Worm (Caenorhabditis elegans): ENCODE results near the gene C46A5.4.

ce11 chrIV:7754114-7754513 lies 3.0 kb downstream of the C46A5.4 start:
- TF ChIP-seq tbx-2 (tag; optimal IDR thresholded peaks at IDR 0.05) (no peak), ceh-82 (tag; optimal IDR thresholded peaks at IDR 0.05) (no peak), lin-39 (tag; optimal IDR thresholded peaks at IDR 0.05) (no peak), pha-4 (tag; optimal IDR thresholded peaks at IDR 0.05) (no peak), nhr-76 (tag; optimal IDR thresholded peaks at IDR 0.05) (no peak), ztf-11 (tag; optimal IDR thresholded peaks at IDR 0.05) (no peak), R02D3.7 (tag; optimal IDR thresholded peaks at IDR 0.05) (no peak)

All from whole organism, L3 larva.